Fruit fly (Drosophila melanogaster): Measurements from ENCODE around the gene Spn77Bb.

The Spn77Bb gene

dm6 chr3L:20302081-20302630 is 18.6 kb upstream of the Spn77Bb start, which contains the start of gene Pex23 (continued):
- TF ChIP-seq TFAM (GFP tag; optimal IDR thresholded peaks at IDR 0.05) (no peak), CG18764 (GFP tag; optimal IDR thresholded peaks at IDR 0.05) (peak; percentile 86), CoRest (tag; optimal IDR thresholded peaks at IDR 0.05) (peak; percentile 89), Taf1 (GFP tag; IDR thresholded peaks at IDR 0.05) (peak; percentile 59; the same call in 1 of the 2 replicates), CrebB (tag; optimal IDR thresholded peaks at IDR 0.05) (no peak), caup (GFP tag; optimal IDR thresholded peaks at IDR 0.05; ENCODE audit: severe bottlenecking) (peak; percentile 64), lmd (GFP tag; IDR thresholded peaks at IDR 0.05) (peak; percentile 86), dimm (GFP tag; IDR thresholded peaks at IDR 0.05) (no peak), CG17829 (tag; optimal IDR thresholded peaks at IDR 0.05) (peak; percentile 87), CG1024 (GFP tag; IDR thresholded peaks at IDR 0.05) (peak; percentile 64), CG8944 (GFP tag; optimal IDR thresholded peaks at IDR 0.05) (peak; percentile 67), Atf-2 (GFP tag; optimal IDR thresholded peaks at IDR 0.05) (peak; percentile 32), tap (tag; optimal IDR thresholded peaks at IDR 0.05) (peak; percentile 70), peb (GFP tag; IDR thresholded peaks at IDR 0.05) (peak; percentile 77), CG17359 (tag; optimal IDR thresholded peaks at IDR 0.05) (peak; percentile 82), crol (GFP tag; IDR thresholded peaks at IDR 0.05) (no peak), CG9817 (tag; optimal IDR thresholded peaks at IDR 0.05) (peak; percentile 80), btn (GFP tag; optimal IDR thresholded peaks at IDR 0.05) (no peak), chif (GFP tag; optimal IDR thresholded peaks at IDR 0.05) (peak; percentile 44 to 57), CG9932 (GFP tag; IDR thresholded peaks at IDR 0.05) (peak; percentile 93), Dip3 (GFP tag; optimal IDR thresholded peaks at IDR 0.05) (peak; percentile 77), nom (GFP tag; optimal IDR thresholded peaks at IDR 0.05) (no peak), CG17802 (tag; optimal IDR thresholded peaks at IDR 0.05) (peak; percentile 68), CG6854 (GFP tag; optimal IDR thresholded peaks at IDR 0.05) (no peak), CG2120 (GFP tag; optimal IDR thresholded peaks at IDR 0.05) (peak; percentile 89), HLHmδ (GFP tag; optimal IDR thresholded peaks at IDR 0.05) (no peak), Sox100B (GFP tag; optimal IDR thresholded peaks at IDR 0.05) (no peak), CG9876 (GFP tag; optimal IDR thresholded peaks at IDR 0.05) (peak; percentile 53), CG4404 (GFP tag; IDR thresholded peaks at IDR 0.05) (peak; percentile 81), esg (GFP tag; conservative IDR thresholded peaks at IDR 0.05) (peak; percentile 73), CG8924 (tag; optimal IDR thresholded peaks at IDR 0.05) (peak; percentile 79), CG10267 (tag; optimal IDR thresholded peaks at IDR 0.05) (peak; percentile 95), CG18476 (GFP tag; optimal IDR thresholded peaks at IDR 0.05) (peak; percentile 72), CG2875 (GFP tag; optimal IDR thresholded peaks at IDR 0.05) (peak; percentile 22), Awh (GFP tag; IDR thresholded peaks at IDR 0.05) (no peak), MESR4 (GFP tag; optimal IDR thresholded peaks at IDR 0.05) (peak; percentile 71), CG2199 (GFP tag; IDR thresholded peaks at IDR 0.05) (peak; percentile 65; the same call in 1 of the 3 replicates), gsb-n (tag; optimal IDR thresholded peaks at IDR 0.05) (no peak), CG11085 (GFP tag; IDR thresholded peaks at IDR 0.05) (peak; percentile 74), gcm (GFP tag; optimal IDR thresholded peaks at IDR 0.05) (peak; percentile 77), NfI (GFP tag; optimal IDR thresholded peaks at IDR 0.05) (peak; percentile 81), Med (GFP tag) (peak; percentile 93), Pdp1 (GFP tag; optimal IDR thresholded peaks at IDR 0.05) (peak in 1 of 2 experiments; percentile 72), cato (GFP tag; optimal IDR thresholded peaks at IDR 0.05; ENCODE audit: borderline replicate concordance) (peak; percentile 67), corto (GFP tag; optimal IDR thresholded peaks at IDR 0.05) (no peak), HmgD (GFP tag; optimal IDR thresholded peaks at IDR 0.05) (peak; percentile 49), E2f1 (GFP tag; IDR thresholded peaks at IDR 0.05) (peak; percentile 82), sd (tag; optimal IDR thresholded peaks at IDR 0.05) (no peak), CG7372 (GFP tag; IDR thresholded peaks at IDR 0.05) (peak; percentile 78), crc (GFP tag; optimal IDR thresholded peaks at IDR 0.05) (peak; percentile 30)
